Fruit fly (Drosophila melanogaster) whole organism, adult: ENCODE measurements around the gene Droj2.

ENCODE experiments used
- CG11617 ChIP-seq: fragments of 200-800 bp; sonication (Bioruptor generic); optimal IDR thresholded peaks from 2 replicates; lab custom pipeline; 2017; ENCODE audit warnings: mild to moderate bottlenecking, missing biosample characterization, missing genetic modification reagents, missing genetic modification characterization
- CG14711 ChIP-seq: fragments of 200-800 bp; sonication (Bioruptor generic); optimal IDR thresholded peaks from 2 replicates; lab custom pipeline; 2018; ENCODE audit warnings: missing biosample characterization, mild to moderate bottlenecking, missing genetic modification characterization, moderate library complexity
- CG1620 ChIP-seq: fragments of 200-800 bp; sonication (Bioruptor generic); optimal IDR thresholded peaks from 2 replicates; lab custom pipeline; 2016; ENCODE audit warnings: missing biosample characterization, missing genetic modification characterization
- CG33017 ChIP-seq: fragments of 200-800 bp; sonication (Bioruptor generic); optimal IDR thresholded peaks from 2 replicates; lab custom pipeline; 2018; ENCODE audit warnings: missing biosample characterization, mild to moderate bottlenecking, missing genetic modification characterization, moderate library complexity
- CG7045 ChIP-seq: fragments of 200-800 bp; sonication (Bioruptor generic); optimal IDR thresholded peaks from 2 replicates; lab custom pipeline; 2017; ENCODE audit warnings: missing biosample characterization, mild to moderate bottlenecking, missing genetic modification characterization
- Hr96 ChIP-seq: fragments of 200-800 bp; sonication (Bioruptor generic); optimal IDR thresholded peaks from 2 replicates; lab custom pipeline; 2016; ENCODE audit warnings: missing biosample characterization, missing genetic modification characterization
- Mnt ChIP-seq: fragments of 200-800 bp; sonication (Bioruptor generic); optimal IDR thresholded peaks from 2 replicates; lab custom pipeline; 2016; ENCODE audit warnings: missing biosample characterization, mild to moderate bottlenecking, missing genetic modification characterization
- tj ChIP-seq: fragments of 200-800 bp; sonication (Bioruptor generic); optimal IDR thresholded peaks from 3 replicates; lab custom pipeline; 2017; ENCODE audit warnings: missing biosample characterization, mild to moderate bottlenecking, missing genetic modification characterization, moderate library complexity
- toe ChIP-seq: fragments of 200-800 bp; sonication (Bioruptor generic); optimal IDR thresholded peaks from 2 replicates; lab custom pipeline; 2016; ENCODE audit warnings: missing biosample characterization, missing genetic modification characterization

dm6 chr3R:13356960-13357359 is 24.9 kb upstream of the Droj2 start:
- no peak for TF ChIP-seq CG11617 (GFP tag; lab: Kevin White, UChicago)
- TF ChIP-seq tj (GFP tag; lab: Kevin White, UChicago), result no peak
- TF ChIP-seq Mnt (GFP tag; lab: Kevin White, UChicago), result no peak
- no peak for TF ChIP-seq toe (GFP tag; lab: Kevin White, UChicago)
- no peak for TF ChIP-seq Hr96
- TF ChIP-seq CG14711 (tag; lab: Kevin White, UChicago), result no peak
- no peak for TF ChIP-seq CG7045 (GFP tag; lab: Kevin White, UChicago)
- TF ChIP-seq CG33017, result no peak
- no peak for TF ChIP-seq CG1620 (GFP tag; lab: Kevin White, UChicago)
